Fruit fly (Drosophila melanogaster) whole organism, prepupa: Measurements from ENCODE around the gene CG9467.

Experiments used
- Blimp-1 ChIP-seq: fragments of 200-800 bp; sonication (Bioruptor generic); optimal IDR thresholded peaks from 3 replicates; lab custom pipeline; 2017; ENCODE audit warnings: missing biosample characterization, missing genetic modification characterization, mild to moderate bottlenecking, moderate library complexity, missing genetic modification reagents
- CG10631 ChIP-seq: fragments of 200-800 bp; sonication (Bioruptor generic); optimal IDR thresholded peaks from 2 replicates; lab custom pipeline; 2016; ENCODE audit warnings: missing biosample characterization, missing genetic modification characterization
- CG10669 ChIP-seq: fragments of 200-800 bp; sonication (Bioruptor generic); optimal IDR thresholded peaks from 3 replicates; lab custom pipeline; 2018; ENCODE audit warnings: missing biosample characterization, mild to moderate bottlenecking, missing genetic modification characterization, moderate library complexity
- CG11762 ChIP-seq: fragments of 200-800 bp; sonication (Bioruptor generic); optimal IDR thresholded peaks from 3 replicates; lab custom pipeline; 2016; ENCODE audit warnings: missing biosample characterization, missing genetic modification characterization; ENCODE audit not compliant: insufficient read depth
- CG15336 ChIP-seq: fragments of 200-800 bp; sonication (Bioruptor generic); IDR thresholded peaks from 2 replicates; pipeline ENCODE4 v1.3.6; 2022; ENCODE audit warnings: missing biosample characterization, missing genetic modification characterization
- CG16779 ChIP-seq: fragments of 200-800 bp; sonication (Bioruptor generic); optimal IDR thresholded peaks from 3 replicates; lab custom pipeline; 2017; ENCODE audit warnings: missing biosample characterization, mild to moderate bottlenecking, missing genetic modification characterization
- CG3032 ChIP-seq: fragments of 200-800 bp; optimal IDR thresholded peaks from 2 replicates; lab custom pipeline; 2019; ENCODE audit warnings: missing biosample characterization, mild to moderate bottlenecking, missing genetic modification characterization, moderate library complexity
- CG31627 ChIP-seq: fragments of 200-800 bp; sonication (Bioruptor generic); optimal IDR thresholded peaks from 3 replicates; lab custom pipeline; 2016; ENCODE audit warnings: missing biosample characterization, missing genetic modification characterization
- CG32006 ChIP-seq: fragments of 200-800 bp; sonication (Bioruptor generic); optimal IDR thresholded peaks from 3 replicates; lab custom pipeline; 2017; ENCODE audit warnings: missing biosample characterization, mild to moderate bottlenecking, missing genetic modification characterization
- CG34406 ChIP-seq: fragments of 200-800 bp; sonication (Bioruptor generic); optimal IDR thresholded peaks from 3 replicates; lab custom pipeline; 2016; ENCODE audit warnings: missing biosample characterization, missing genetic modification characterization
- CG3919 ChIP-seq: fragments of 200-800 bp; sonication (Bioruptor generic); optimal IDR thresholded peaks from 3 replicates; lab custom pipeline; 2016; ENCODE audit warnings: missing biosample characterization, missing genetic modification characterization
- CG6163 ChIP-seq: fragments of 200-800 bp; sonication (Bioruptor generic); IDR thresholded peaks from 3 replicates; pipeline ENCODE4 v1.3.6; 2022; ENCODE audit warnings: missing biosample characterization, missing genetic modification characterization
- CG6276 ChIP-seq: fragments of 200-800 bp; sonication (Bioruptor generic); optimal IDR thresholded peaks from 2 replicates; lab custom pipeline; 2017; ENCODE audit warnings: missing biosample characterization, mild to moderate bottlenecking, missing genetic modification characterization
- CG6792 ChIP-seq: fragments of 200-800 bp; sonication (Bioruptor generic); optimal IDR thresholded peaks from 3 replicates; lab custom pipeline; 2016; ENCODE audit warnings: missing biosample characterization, missing genetic modification characterization
- CG6808 ChIP-seq: fragments of 200-800 bp; sonication (Bioruptor generic); optimal IDR thresholded peaks from 3 replicates; lab custom pipeline; 2017; ENCODE audit warnings: missing biosample characterization, missing genetic modification characterization, mild to moderate bottlenecking, moderate library complexity, missing genetic modification reagents
- CG7368 ChIP-seq: fragments of 200-800 bp; sonication (Bioruptor generic); optimal IDR thresholded peaks from 3 replicates; lab custom pipeline; 2016; ENCODE audit warnings: missing biosample characterization, missing genetic modification characterization
- CG8119 ChIP-seq: fragments of 200-800 bp; sonication (Bioruptor generic); IDR thresholded peaks from 3 replicates; pipeline ENCODE4 v1.3.6; 2022; ENCODE audit warnings: missing biosample characterization, missing genetic modification characterization
- CG8319 ChIP-seq: fragments of 200-800 bp; sonication (Bioruptor generic); optimal IDR thresholded peaks from 3 replicates; lab custom pipeline; 2016; ENCODE audit warnings: missing biosample characterization, missing genetic modification characterization
- CG8632 ChIP-seq: fragments of 200-800 bp; sonication (Bioruptor generic); optimal IDR thresholded peaks from 3 replicates; lab custom pipeline; 2016; ENCODE audit warnings: missing biosample characterization, missing genetic modification characterization
- CG9139 ChIP-seq: fragments of 200-800 bp; sonication (Bioruptor generic); optimal IDR thresholded peaks from 3 replicates; lab custom pipeline; 2017; ENCODE audit warnings: missing biosample characterization, mild to moderate bottlenecking, missing genetic modification characterization
- Eip75B ChIP-seq: fragments of 200-800 bp; sonication (Bioruptor generic); optimal IDR thresholded peaks from 3 replicates; lab custom pipeline; 2016; ENCODE audit warnings: missing biosample characterization, missing genetic modification characterization
- Eip78C ChIP-seq: fragments of 200-800 bp; sonication (Bioruptor generic); peaks from one replicate; lab custom pipeline; 2016; ENCODE audit warnings: missing biosample characterization, missing genetic modification characterization
- Eip93F ChIP-seq: fragments of 200-800 bp; sonication (Bioruptor generic); optimal IDR thresholded peaks from 2 replicates; lab custom pipeline; 2016; ENCODE audit warnings: missing biosample characterization, mild to moderate bottlenecking, missing genetic modification characterization
- Ets21C ChIP-seq: fragments of 200-800 bp; sonication (Bioruptor generic); optimal IDR thresholded peaks from 3 replicates; lab custom pipeline; 2016; ENCODE audit warnings: missing biosample characterization, missing genetic modification characterization
- Ets96B ChIP-seq: fragments of 200-800 bp; optimal IDR thresholded peaks from 2 replicates; lab custom pipeline; 2019; ENCODE audit warnings: missing biosample characterization, mild to moderate bottlenecking, missing genetic modification characterization, moderate library complexity
- Gug ChIP-seq: fragments of 200-800 bp; sonication (Bioruptor generic); IDR thresholded peaks from 2 replicates; pipeline ENCODE4 v1.3.6; 2022; ENCODE audit warnings: missing biosample characterization, missing genetic modification characterization
- Hr38 ChIP-seq: sonication (Bioruptor generic); optimal IDR thresholded peaks from 2 replicates; lab custom pipeline; 2016; ENCODE audit warnings: missing biosample characterization, missing genetic modification characterization
- Hr4 ChIP-seq: fragments of 200-800 bp; sonication (Bioruptor generic); optimal IDR thresholded peaks from 3 replicates; lab custom pipeline; 2016; ENCODE audit warnings: missing biosample characterization, missing genetic modification characterization
- Met ChIP-seq: fragments of 200-800 bp; sonication (Bioruptor generic); optimal IDR thresholded peaks from 3 replicates; lab custom pipeline; 2016; ENCODE audit warnings: missing biosample characterization, missing genetic modification characterization
- OdsH ChIP-seq: fragments of 200-800 bp; sonication (Bioruptor generic); optimal IDR thresholded peaks from 3 replicates; lab custom pipeline; 2016; ENCODE audit warnings: missing biosample characterization, missing genetic modification characterization
- Smox ChIP-seq: fragments of 200-800 bp; sonication (Bioruptor generic); optimal IDR thresholded peaks from 3 replicates; lab custom pipeline; 2016; ENCODE audit warnings: missing biosample characterization, missing genetic modification characterization
- Sox14 ChIP-seq: fragments of 200-800 bp; sonication (Bioruptor generic); optimal IDR thresholded peaks from 3 replicates; lab custom pipeline; 2016; ENCODE audit warnings: missing biosample characterization, missing genetic modification characterization
- Sox15 ChIP-seq: fragments of 200-800 bp; sonication (Bioruptor generic); optimal IDR thresholded peaks from 3 replicates; lab custom pipeline; 2016; ENCODE audit warnings: missing biosample characterization, missing genetic modification characterization
- achi ChIP-seq: fragments of 200-800 bp; sonication (Bioruptor generic); optimal IDR thresholded peaks from 3 replicates; lab custom pipeline; 2016; ENCODE audit warnings: missing biosample characterization, missing genetic modification characterization
- acj6 ChIP-seq: fragments of 200-800 bp; sonication (Bioruptor generic); optimal IDR thresholded peaks from 3 replicates; lab custom pipeline; 2016; ENCODE audit warnings: missing biosample characterization, missing genetic modification characterization
- cyc ChIP-seq: fragments of 200-800 bp; sonication (Bioruptor generic); optimal IDR thresholded peaks from 3 replicates; lab custom pipeline; 2016; ENCODE audit warnings: missing biosample characterization, missing genetic modification characterization
- dac ChIP-seq: fragments of 200-800 bp; sonication (Bioruptor generic); optimal IDR thresholded peaks from 2 replicates; lab custom pipeline; 2017; ENCODE audit warnings: missing biosample characterization, mild to moderate bottlenecking, missing genetic modification characterization
- dsx ChIP-seq: fragments of 200-800 bp; optimal IDR thresholded peaks from 3 replicates; lab custom pipeline; 2019; ENCODE audit warnings: missing biosample characterization, mild to moderate bottlenecking, missing genetic modification characterization, moderate library complexity; ENCODE audit not compliant: poor library complexity, severe bottlenecking
- eg ChIP-seq: fragments of 200-800 bp; sonication (Bioruptor generic); IDR thresholded peaks from 3 replicates; pipeline ENCODE4 v1.3.6; 2022; ENCODE audit warnings: missing biosample characterization, missing genetic modification characterization
- esn ChIP-seq: fragments of 200-800 bp; sonication (Bioruptor generic); optimal IDR thresholded peaks from 2 replicates; lab custom pipeline; 2016; ENCODE audit warnings: missing biosample characterization, mild to moderate bottlenecking, missing genetic modification characterization, moderate library complexity
- fd59A ChIP-seq: fragments of 200-800 bp; sonication (Bioruptor generic); optimal IDR thresholded peaks from 2 replicates; lab custom pipeline; 2017; ENCODE audit warnings: missing biosample characterization, mild to moderate bottlenecking, missing genetic modification characterization, missing genetic modification reagents
- fd85E ChIP-seq: fragments of 200-800 bp; sonication (Bioruptor generic); optimal IDR thresholded peaks from 3 replicates; lab custom pipeline; 2016; ENCODE audit warnings: missing biosample characterization, missing genetic modification characterization
- fkh ChIP-seq: fragments of 200-800 bp; sonication (Bioruptor generic); optimal IDR thresholded peaks from 3 replicates; lab custom pipeline; 2017; ENCODE audit warnings: missing biosample characterization, mild to moderate bottlenecking, missing genetic modification characterization, moderate library complexity
- lz ChIP-seq: fragments of 200-800 bp; sonication (Bioruptor generic); optimal IDR thresholded peaks from 3 replicates; lab custom pipeline; 2016; ENCODE audit warnings: missing biosample characterization, missing genetic modification characterization
- net ChIP-seq: fragments of 200-800 bp; sonication (Bioruptor generic); optimal IDR thresholded peaks from 3 replicates; lab custom pipeline; 2016; ENCODE audit warnings: missing biosample characterization, missing genetic modification characterization
- pdm3 ChIP-seq: fragments of 200-800 bp; sonication (Bioruptor generic); optimal IDR thresholded peaks from 3 replicates; lab custom pipeline; 2016; ENCODE audit warnings: missing biosample characterization, missing genetic modification characterization
- salr ChIP-seq, 2 experiments: fragments of 200-800 bp; sonication (Bioruptor generic); optimal IDR thresholded peaks; 3 replicates each; lab custom pipeline; 2016 to 2018; ENCODE audit warnings: missing biosample characterization in 2 of 2, missing genetic modification characterization in 2 of 2, mild to moderate bottlenecking in 1 of 2
- spab ChIP-seq: fragments of 200-800 bp; sonication (Bioruptor generic); optimal IDR thresholded peaks from 2 replicates; lab custom pipeline; 2017; ENCODE audit warnings: missing biosample characterization, mild to moderate bottlenecking, missing genetic modification characterization, missing genetic modification reagents
- ss ChIP-seq, 2 experiments: fragments of 200-800 bp; sonication (Bioruptor generic); optimal IDR thresholded peaks; 2 replicates in 1 of 2; 3 replicates in 1 of 2; lab custom pipeline; 2017 to 2018; ENCODE audit warnings: mild to moderate bottlenecking in 2 of 2, missing biosample characterization in 2 of 2, missing genetic modification characterization in 2 of 2, moderate library complexity in 1 of 2
- svp ChIP-seq: fragments of 200-800 bp; sonication (Bioruptor generic); peaks from one replicate; lab custom pipeline; 2016; ENCODE audit warnings: missing biosample characterization, missing genetic modification characterization
- topi ChIP-seq: fragments of 200-800 bp; sonication (Bioruptor generic); optimal IDR thresholded peaks from 3 replicates; lab custom pipeline; 2016; ENCODE audit warnings: missing biosample characterization, missing genetic modification characterization
- vri ChIP-seq: fragments of 200-800 bp; sonication (Bioruptor generic); optimal IDR thresholded peaks from 3 replicates; lab custom pipeline; 2016; ENCODE audit warnings: missing biosample characterization, mild to moderate bottlenecking, missing genetic modification characterization

Gene CG9467

DNA sequence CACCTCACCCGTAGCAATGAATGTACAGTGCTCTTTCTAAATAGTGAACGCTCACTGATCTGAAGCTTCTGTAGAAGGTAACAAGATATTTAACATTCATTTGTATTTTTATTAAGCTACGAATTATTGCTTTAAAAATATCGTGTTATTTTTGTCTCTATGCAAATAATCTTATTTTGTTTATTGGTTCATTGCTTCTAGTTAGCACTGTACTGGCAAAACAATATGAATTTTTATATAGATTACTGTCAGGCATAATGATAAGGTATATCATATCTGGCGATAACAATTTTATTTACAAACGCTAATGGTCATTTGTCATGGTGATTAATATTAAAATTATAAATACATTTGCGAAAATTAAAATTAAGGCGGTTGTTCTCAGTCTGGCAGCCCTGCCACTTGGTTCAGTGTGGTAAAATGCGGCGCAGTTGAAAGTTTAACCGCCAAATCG lies 29.3 kb downstream of the CG9467 start, which contains the start of gene CG9471:
Gene CG9471 (minus strand): TSS at position 24 of the 454 bp plus-strand sequence.
- TF ChIP-seq Eip93F (GFP tag; lab: Kevin White, UChicago) (peak; percentile 94), achi (GFP tag; lab: Kevin White, UChicago) (peak; percentile 95), pdm3 (GFP tag; lab: Kevin White, UChicago) (peak; percentile 97), acj6 (GFP tag; lab: Kevin White, UChicago) (peak; percentile 96), CG7368 (GFP tag; lab: Kevin White, UChicago) (peak; percentile 94), Hr38 (peak; percentile 31), Sox15 (peak; percentile 91), Met (peak; percentile 97), dac (GFP tag; lab: Kevin White, UChicago) (peak; percentile 60), CG10669 (GFP tag; lab: Kevin White, UChicago) (peak; percentile 91), CG6808 (GFP tag; lab: Kevin White, UChicago) (peak; percentile 87), ss (GFP tag; optimal IDR thresholded peaks at IDR 0.05; lab: Kevin White, UChicago) (peak; percentile 81 to 89), Gug (GFP tag; lab: Robert Waterston, UW) (peak; percentile 91), esn (peak; percentile 98), CG9139 (peak; percentile 80), eg (GFP tag; lab: Robert Waterston, UW) (peak; percentile 97), CG3032 (peak; percentile 89), spab (GFP tag; lab: Kevin White, UChicago) (peak; percentile 82), salr (GFP tag; optimal IDR thresholded peaks at IDR 0.05; lab: Kevin White, UChicago) (peak; percentile 76 to 91), CG32006 (peak; percentile 90), CG10631 (GFP tag; lab: Kevin White, UChicago) (peak; percentile 96), Eip78C (GFP tag; lab: Kevin White, UChicago) (peak; percentile 99), fd85E (GFP tag; lab: Kevin White, UChicago) (peak; percentile 83), svp (GFP tag; lab: Kevin White, UChicago) (peak; percentile 99), vri (peak; percentile 98), CG16779 (tag; lab: Kevin White, UChicago) (peak; percentile 85), net (GFP tag; lab: Kevin White, UChicago) (peak; percentile 95), CG8119 (peak; percentile 95), CG6792 (GFP tag; lab: Kevin White, UChicago) (peak; percentile 96), fkh (peak; percentile 79), Ets96B (peak; percentile 90), CG6276 (GFP tag; lab: Kevin White, UChicago) (peak; percentile 90), CG34406 (GFP tag; lab: Kevin White, UChicago) (peak; percentile 95), cyc (peak; percentile 96), CG6163 (GFP tag; lab: Robert Waterston, UW) (peak; percentile 97), dsx (GFP tag; lab: Kevin White, UChicago) (peak; percentile 93), Ets21C (GFP tag; lab: Kevin White, UChicago) (peak; percentile 94), lz (GFP tag; lab: Kevin White, UChicago) (peak; percentile 96), Eip75B (GFP tag; lab: Kevin White, UChicago) (peak; percentile 95), CG15336 (GFP tag; lab: Robert Waterston, UW) (peak; percentile 96), CG11762 (peak; percentile 94), fd59A (GFP tag; lab: Kevin White, UChicago) (peak; percentile 78), CG3919 (GFP tag; lab: Kevin White, UChicago) (peak; percentile 96), Hr4 (GFP tag; lab: Kevin White, UChicago) (peak; percentile 96), topi (GFP tag; lab: Kevin White, UChicago) (peak; percentile 99), OdsH (peak; percentile 97), Smox (GFP tag; lab: Kevin White, UChicago) (peak; percentile 96), Sox14 (GFP tag; lab: Kevin White, UChicago) (peak; percentile 97), CG8632 (peak; percentile 96), Blimp-1 (GFP tag; lab: Kevin White, UChicago) (peak; percentile 81), CG8319 (peak; percentile 91), CG31627 (GFP tag; lab: Kevin White, UChicago) (peak; percentile 97)
